Worm (Caenorhabditis elegans): Measurements from ENCODE around the gene srh-115.

Gene srh-115

DNA sequence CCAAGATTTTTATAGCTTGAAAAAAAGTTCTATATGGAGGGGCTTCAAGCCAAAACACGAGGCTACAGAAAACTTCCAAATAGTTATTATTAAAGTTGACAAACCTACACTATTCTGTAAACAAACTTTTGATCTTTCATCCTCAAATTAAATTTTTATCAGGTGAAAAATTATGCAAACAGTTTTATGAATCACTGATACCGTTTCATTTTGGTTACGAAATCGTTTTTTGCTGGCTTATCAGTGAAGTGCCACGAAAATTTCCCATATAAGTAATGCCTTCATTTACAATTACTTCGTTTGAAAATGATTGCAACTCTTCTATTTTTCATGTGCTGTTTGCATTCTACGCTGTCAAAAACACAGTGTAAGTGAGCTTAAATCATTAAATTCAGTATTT, 16.8 kb upstream of the srh-115 start, which contains the start of gene T19C9.8:
TSS of gene T19C9.8 (plus strand) at position 299 of the 400 bp plus-strand sequence.
- TF ChIP-seq sdz-38 (tag; optimal IDR thresholded peaks at IDR 0.05) (no peak), nhr-80 (tag; optimal IDR thresholded peaks at IDR 0.05) (peak; percentile 55), ztf-18 (tag; optimal IDR thresholded peaks at IDR 0.05) (no peak), mxl-1 (tag; optimal IDR thresholded peaks at IDR 0.05) (no peak)

DNA sequence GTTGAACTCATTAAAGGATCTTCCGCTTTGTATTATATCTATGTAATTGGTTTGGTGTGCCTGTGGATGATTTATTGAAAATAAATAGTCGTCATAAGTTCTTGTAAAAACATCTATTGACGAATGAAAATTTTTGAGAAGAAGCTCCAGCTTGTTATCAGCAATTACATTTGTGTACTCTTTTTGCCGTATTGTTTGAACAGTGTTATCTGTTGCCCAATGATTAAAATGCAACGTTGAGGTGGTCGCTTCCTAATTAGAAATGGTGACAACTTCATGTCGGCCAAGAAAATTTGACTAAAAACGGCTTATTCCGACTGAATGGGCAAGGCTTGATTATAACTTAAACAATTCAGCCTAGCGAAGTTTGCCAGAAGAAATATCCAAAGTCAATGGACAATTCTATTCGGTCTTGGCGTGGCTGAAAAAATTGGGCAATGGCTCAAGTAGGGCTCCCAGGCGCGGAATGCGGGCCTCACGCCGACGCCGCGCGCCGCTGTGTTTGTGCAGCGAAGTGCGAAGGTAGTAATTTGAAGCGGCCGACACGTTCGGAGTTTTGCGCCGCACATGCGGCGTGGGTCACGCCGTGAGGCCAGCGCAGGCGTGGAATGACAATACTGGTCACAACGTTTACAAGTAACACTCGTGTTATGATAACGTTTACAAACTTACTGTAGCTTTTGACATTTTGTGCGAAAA, 14.8 kb upstream of the srh-115 start:
- TF ChIP-seq lin-40 (tag; optimal IDR thresholded peaks at IDR 0.05) (no peak), sea-2 (GFP tag; IDR thresholded peaks at IDR 0.05) (0 out of 2 replicates have a peak, but pooled peaks have one; percentile 45), Y95B8A.8 (GFP tag; IDR thresholded peaks at IDR 0.05) (no peak), fkh-3 (tag; optimal IDR thresholded peaks at IDR 0.05) (no peak), zfh-2 (GFP tag; conservative IDR thresholded peaks at IDR 0.05) (peak; percentile 82), F37B4.10 (GFP tag; IDR thresholded peaks at IDR 0.05) (0 out of 2 replicates have a peak, but pooled peaks have one; percentile 13)

- TF ChIP-seq tbx-9 (tag; optimal IDR thresholded peaks at IDR 0.05; ENCODE audit: borderline replicate concordance) = no peak
- peak; percentile 71 for TF ChIP-seq nhr-80 (tag; optimal IDR thresholded peaks at IDR 0.05)
- no peak for TF ChIP-seq let-607 (tag; optimal IDR thresholded peaks at IDR 0.05)
- TF ChIP-seq atf-7 (tag; optimal IDR thresholded peaks at IDR 0.05) = no peak
- no peak for TF ChIP-seq rec-8 (tag; optimal IDR thresholded peaks at IDR 0.05)
- no peak for TF ChIP-seq D2030.7 (GFP tag; IDR thresholded peaks at IDR 0.05)
- no peak for TF ChIP-seq attf-3 (GFP tag; conservative IDR thresholded peaks at IDR 0.05)
- TF ChIP-seq snpc-4 (GFP tag; optimal IDR thresholded peaks at IDR 0.05) = no peak
- TF ChIP-seq snpc-4 (tag; optimal IDR thresholded peaks at IDR 0.05) = peak in 1 of 4 experiments; percentile 19
- no peak for TF ChIP-seq repo-1 (tag; optimal IDR thresholded peaks at IDR 0.05)
- TF ChIP-seq him-1 (tag; optimal IDR thresholded peaks at IDR 0.05) = no peak
- TF ChIP-seq F39B2.1 (GFP tag; IDR thresholded peaks at IDR 0.05) = no peak
Observed at ce11 chrV:17241278-17241661, 14.3 kb upstream of the srh-115 start.

DNA sequence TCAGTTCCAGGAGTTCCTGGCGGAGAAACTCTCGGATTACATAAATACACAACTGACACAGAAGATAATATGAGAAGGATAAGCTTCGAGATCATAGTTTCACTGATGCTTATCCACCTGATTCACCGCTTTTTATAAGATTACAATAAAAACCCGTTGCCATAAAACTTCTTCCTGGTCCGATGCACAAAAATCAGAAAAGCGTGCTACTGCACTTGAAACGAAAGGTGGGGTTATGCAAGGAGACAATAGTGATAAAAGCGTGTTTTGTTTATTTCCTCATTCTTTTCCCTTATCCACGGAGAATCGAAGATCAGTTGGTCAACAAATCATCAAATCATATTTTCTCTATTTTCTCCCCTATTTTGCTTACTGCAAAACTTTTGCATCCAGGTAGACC, 13.0 kb upstream of the srh-115 start, which contains the start of gene Y68A4B.3:
TSS of gene Y68A4B.3 (minus strand) at position 101 of the 400 bp plus-strand sequence.
- TF ChIP-seq sea-2 (GFP tag; IDR thresholded peaks at IDR 0.05) = no peak
- TF ChIP-seq tlf-1 (GFP tag; optimal IDR thresholded peaks at IDR 0.05) = no peak
- TF ChIP-seq cebp-2 (GFP tag; IDR thresholded peaks at IDR 0.05) = no peak
- TF ChIP-seq bed-2 (GFP tag; IDR thresholded peaks at IDR 0.05) = no peak
- no peak for TF ChIP-seq mes-4 (tag; optimal IDR thresholded peaks at IDR 0.05)
- no peak for TF ChIP-seq egl-18 (GFP tag; IDR thresholded peaks at IDR 0.05)
- TF ChIP-seq F57A8.1 (GFP tag; optimal IDR thresholded peaks at IDR 0.05) = no peak
- TF ChIP-seq zim-3 (tag; optimal IDR thresholded peaks at IDR 0.05) = no peak

DNA sequence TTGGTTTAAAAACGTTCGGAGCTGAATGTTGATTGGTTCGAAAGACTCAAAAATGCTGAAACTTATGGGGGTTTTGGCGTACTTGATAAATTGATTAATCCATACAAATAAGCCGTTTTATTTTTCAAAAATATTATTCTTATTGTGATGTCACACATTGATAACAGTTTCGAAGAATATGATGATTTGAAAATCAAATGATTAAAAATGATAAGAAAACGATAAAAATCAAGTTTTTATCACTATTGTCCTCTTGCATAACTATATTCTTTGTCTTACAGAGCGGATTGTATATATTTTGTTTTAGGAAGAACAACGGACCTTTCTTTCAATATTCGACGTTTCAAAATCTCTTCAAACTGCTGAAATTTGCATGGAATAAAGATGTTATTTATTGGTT, 12.5 kb upstream of the srh-115 start:
- TF ChIP-seq ztf-18 (tag; optimal IDR thresholded peaks at IDR 0.05) (no peak), F10E7.11 (tag; optimal IDR thresholded peaks at IDR 0.05) (no peak), nfyb-1 (GFP tag; IDR thresholded peaks at IDR 0.05) (no peak), F52B5.7 (tag; optimal IDR thresholded peaks at IDR 0.05) (no peak), nhr-120 (GFP tag; IDR thresholded peaks at IDR 0.05) (no peak), repo-1 (tag; optimal IDR thresholded peaks at IDR 0.05) (no peak), lir-1 (GFP tag; conservative IDR thresholded peaks at IDR 0.05) (no peak), sptf-2 (GFP tag; optimal IDR thresholded peaks at IDR 0.05) (no peak), unc-130 (GFP tag; optimal IDR thresholded peaks at IDR 0.05) (no peak), nfya-1 (tag; optimal IDR thresholded peaks at IDR 0.05; ENCODE audit: borderline replicate concordance, insufficient read depth) (no peak), ZK185.1 (tag; optimal IDR thresholded peaks at IDR 0.05; ENCODE audit: poor library complexity, severe bottlenecking) (no peak), mes-4 (tag; optimal IDR thresholded peaks at IDR 0.05) (no peak), lsl-1 (GFP tag; optimal IDR thresholded peaks at IDR 0.05) (no peak), egl-18 (GFP tag; IDR thresholded peaks at IDR 0.05) (no peak), F57A8.1 (GFP tag; optimal IDR thresholded peaks at IDR 0.05) (no peak), nhr-179 (tag; optimal IDR thresholded peaks at IDR 0.05) (no peak), mxl-1 (tag; optimal IDR thresholded peaks at IDR 0.05) (no peak), B0019.2 (GFP tag; conservative IDR thresholded peaks at IDR 0.05) (no peak)

Measured in whole organism, young adult.